Fruit fly (Drosophila melanogaster) whole organism, wandering third instar larva: ENCODE results near the gene AstA-R1.

ENCODE experiments used
- Mio ChIP-seq: sonication (Bioruptor generic); optimal IDR thresholded peaks from 2 replicates; lab custom pipeline; 2016; ENCODE audit warnings: missing biosample characterization, missing genetic modification characterization
- N ChIP-seq: fragments of >200 bp; optimal IDR thresholded peaks from 2 replicates; lab custom pipeline; 2018; ENCODE audit warnings: missing biosample characterization, missing external identifiers, missing genetic modification characterization
- fru ChIP-seq: fragments of 200-800 bp; sonication (Bioruptor generic); optimal IDR thresholded peaks from 3 replicates; lab custom pipeline; 2016; ENCODE audit warnings: missing biosample characterization, mild to moderate bottlenecking, missing genetic modification characterization
- h ChIP-seq: fragments of 200-800 bp; sonication (Bioruptor generic); optimal IDR thresholded peaks from 3 replicates; lab custom pipeline; 2016; ENCODE audit warnings: missing biosample characterization, mild to moderate bottlenecking, missing genetic modification characterization
- woc ChIP-seq: sonication (Bioruptor generic); optimal IDR thresholded peaks from 2 replicates; lab custom pipeline; 2016; ENCODE audit warnings: missing biosample characterization, mild to moderate bottlenecking, missing genetic modification characterization

- no peak for TF ChIP-seq N
- TF ChIP-seq fru (GFP tag; lab: Kevin White, UChicago), result peak; percentile 2
- TF ChIP-seq h (GFP tag; lab: Kevin White, UChicago), result peak; percentile 23
- TF ChIP-seq woc (GFP tag; lab: Kevin White, UChicago), result no peak
- TF ChIP-seq Mio (GFP tag; lab: Kevin White, UChicago), result no peak
These were observed 92.9 kb downstream of the AstA-R1 start, which contains the start of gene Ilp7 for dm6 chrX:3667199-3667671.
